Fruit fly (Drosophila melanogaster) whole organism, wandering third instar larva: ENCODE measurements around the gene CG5863.

ENCODE experiments used
- Abd-B ChIP-seq: fragments of >200 bp; optimal IDR thresholded peaks from 2 replicates; lab custom pipeline; 2017; ENCODE audit warnings: missing biosample characterization, missing genetic modification characterization
- CG32264 ChIP-seq: fragments of 200-800 bp; sonication (Bioruptor generic); optimal IDR thresholded peaks from 2 replicates; lab custom pipeline; 2016; ENCODE audit warnings: missing biosample characterization, missing genetic modification characterization
- CG9705 ChIP-seq: fragments of 200-800 bp; sonication (Bioruptor generic); optimal IDR thresholded peaks from 2 replicates; lab custom pipeline; 2018; ENCODE audit warnings: missing biosample characterization, mild to moderate bottlenecking, missing genetic modification characterization
- CrebA ChIP-seq: fragments of 200-800 bp; sonication (Bioruptor generic); optimal IDR thresholded peaks from 2 replicates; lab custom pipeline; 2016; ENCODE audit warnings: missing biosample characterization, mild to moderate bottlenecking, missing genetic modification characterization, borderline replicate concordance
- Dfd ChIP-seq: fragments of >200 bp; optimal IDR thresholded peaks from 2 replicates; lab custom pipeline; 2017; ENCODE audit warnings: missing biosample characterization, missing genetic modification characterization
- Dif ChIP-seq: fragments of 200-275, 200-300 bp; sonication (Bioruptor generic); optimal IDR thresholded peaks from 2 replicates; lab custom pipeline; 2018; ENCODE audit warnings: missing biosample characterization, missing genetic modification characterization; ENCODE audit not compliant: partially characterized antibody
- GATAd ChIP-seq: sonication (Bioruptor generic); optimal IDR thresholded peaks from 2 replicates; lab custom pipeline; 2016; ENCODE audit warnings: missing biosample characterization, missing genetic modification characterization
- HLH106 ChIP-seq: fragments of 200-800 bp; optimal IDR thresholded peaks from 3 replicates; lab custom pipeline; 2019; ENCODE audit warnings: missing biosample characterization, mild to moderate bottlenecking, missing genetic modification characterization, moderate library complexity
- Hr78 ChIP-seq: fragments of >200 bp; optimal IDR thresholded peaks from 2 replicates; lab custom pipeline; 2017; ENCODE audit warnings: missing biosample characterization, missing genetic modification characterization
- Hr83 ChIP-seq: fragments of 200-300 bp; sonication (Bioruptor generic); optimal IDR thresholded peaks from 2 replicates; lab custom pipeline; 2016; ENCODE audit warnings: missing biosample characterization, mild to moderate bottlenecking, missing genetic modification characterization, moderate library complexity; ENCODE audit not compliant: poor library complexity, severe bottlenecking
- Jra ChIP-seq: sonication (Bioruptor generic); optimal IDR thresholded peaks from 2 replicates; lab custom pipeline; 2016; ENCODE audit warnings: missing biosample characterization, missing genetic modification characterization
- Mio ChIP-seq: sonication (Bioruptor generic); optimal IDR thresholded peaks from 2 replicates; lab custom pipeline; 2016; ENCODE audit warnings: missing biosample characterization, missing genetic modification characterization
- Myc ChIP-seq: fragments of >200 bp; optimal IDR thresholded peaks from 2 replicates; lab custom pipeline; 2017
- N ChIP-seq: fragments of >200 bp; optimal IDR thresholded peaks from 2 replicates; lab custom pipeline; 2018; ENCODE audit warnings: missing biosample characterization, missing external identifiers, missing genetic modification characterization
- OdsH ChIP-seq: fragments of 200-800 bp; sonication (Bioruptor generic); optimal IDR thresholded peaks from 2 replicates; lab custom pipeline; 2016; ENCODE audit warnings: missing biosample characterization, mild to moderate bottlenecking, missing genetic modification characterization
- Rel ChIP-seq, 2 experiments: fragments of 200-800 bp; sonication (Bioruptor generic) in 1 of 2; optimal IDR thresholded peaks; 2 replicates in 1 of 2; 3 replicates in 1 of 2; lab custom pipeline; 2016 to 2019; ENCODE audit warnings: mild to moderate bottlenecking in 2 of 2, missing biosample characterization in 2 of 2, missing genetic modification characterization in 2 of 2, moderate library complexity in 1 of 2
- Sp1 ChIP-seq: fragments of 200-800 bp; sonication (Bioruptor generic); optimal IDR thresholded peaks from 3 replicates; lab custom pipeline; 2019; ENCODE audit warnings: missing biosample characterization, mild to moderate bottlenecking, missing genetic modification characterization, moderate library complexity
- Vsx2 ChIP-seq: fragments of 200-300, 225-300 bp; sonication (Bioruptor generic); optimal IDR thresholded peaks from 2 replicates; lab custom pipeline; 2018; ENCODE audit warnings: missing biosample characterization, missing genetic modification characterization; ENCODE audit not compliant: partially characterized antibody
- br ChIP-seq: fragments of 200-800 bp; sonication (Bioruptor generic); optimal IDR thresholded peaks from 2 replicates; lab custom pipeline; 2016; ENCODE audit warnings: missing biosample characterization, missing genetic modification characterization
- brk ChIP-seq: fragments of 200-800 bp; sonication (Bioruptor generic); optimal IDR thresholded peaks from 2 replicates; lab custom pipeline; 2016; ENCODE audit warnings: missing biosample characterization, mild to moderate bottlenecking, missing genetic modification characterization
- dl ChIP-seq, 2 experiments: fragments of 175-275, 200-275 bp in 1 of 2; fragments of 200-275 bp in 1 of 2; sonication (Bioruptor generic); optimal IDR thresholded peaks; lab custom pipeline; 2018; ENCODE audit warnings: mild to moderate bottlenecking in 2 of 2, missing biosample characterization in 2 of 2, missing genetic modification characterization in 2 of 2, moderate library complexity in 2 of 2; ENCODE audit not compliant: partially characterized antibody in 2 of 2, insufficient read depth in 1 of 2
- dmrt93B ChIP-seq: fragments of 200-800 bp; sonication (Bioruptor generic); optimal IDR thresholded peaks from 2 replicates; lab custom pipeline; 2018; ENCODE audit warnings: missing biosample characterization, mild to moderate bottlenecking, missing genetic modification characterization
- dsf ChIP-seq: sonication (Bioruptor generic); optimal IDR thresholded peaks from 2 replicates; lab custom pipeline; 2016; ENCODE audit warnings: missing biosample characterization, missing genetic modification characterization, borderline replicate concordance
- ey ChIP-seq: fragments of 200-800 bp; sonication (Bioruptor generic); optimal IDR thresholded peaks from 2 replicates; lab custom pipeline; 2016; ENCODE audit warnings: missing biosample characterization, missing genetic modification characterization
- foxo ChIP-seq, 2 experiments: fragments of 200-800 bp; sonication (Bioruptor generic); optimal IDR thresholded peaks; 2 replicates in 1 of 2; 3 replicates in 1 of 2; lab custom pipeline; 2016 to 2017; ENCODE audit warnings: missing biosample characterization in 2 of 2, missing genetic modification characterization in 2 of 2
- h ChIP-seq: fragments of 200-800 bp; sonication (Bioruptor generic); optimal IDR thresholded peaks from 3 replicates; lab custom pipeline; 2016; ENCODE audit warnings: missing biosample characterization, mild to moderate bottlenecking, missing genetic modification characterization
- jim ChIP-seq: fragments of 175-275, 200-325 bp; sonication (Bioruptor generic); optimal IDR thresholded peaks from 2 replicates; lab custom pipeline; 2016; ENCODE audit warnings: missing biosample characterization, mild to moderate bottlenecking, missing genetic modification characterization
- lola ChIP-seq: fragments of >200 bp; optimal IDR thresholded peaks from 2 replicates; lab custom pipeline; 2017; ENCODE audit warnings: missing biosample characterization, missing genetic modification characterization
- pan ChIP-seq: fragments of >200 bp; optimal IDR thresholded peaks from 2 replicates; lab custom pipeline; 2017
- psq ChIP-seq: fragments of 200-800 bp; sonication (Bioruptor generic); optimal IDR thresholded peaks from 3 replicates; lab custom pipeline; 2017; ENCODE audit warnings: missing biosample characterization, mild to moderate bottlenecking, missing genetic modification characterization, moderate library complexity
- sv ChIP-seq: fragments of 200-800 bp; sonication (Bioruptor generic); optimal IDR thresholded peaks from 3 replicates; lab custom pipeline; 2016; ENCODE audit warnings: missing biosample characterization, missing genetic modification characterization
- tai ChIP-seq: sonication (Bioruptor generic); optimal IDR thresholded peaks from 2 replicates; lab custom pipeline; 2016; ENCODE audit warnings: missing biosample characterization, missing genetic modification characterization
- usp ChIP-seq: fragments of >200 bp; optimal IDR thresholded peaks from 2 replicates; lab custom pipeline; 2017; ENCODE audit warnings: missing biosample characterization, missing genetic modification characterization
- woc ChIP-seq: sonication (Bioruptor generic); optimal IDR thresholded peaks from 2 replicates; lab custom pipeline; 2016; ENCODE audit warnings: missing biosample characterization, mild to moderate bottlenecking, missing genetic modification characterization

Gene CG5863

dm6 chr3R:17422102-17422501 lies 11.2 kb downstream of the CG5863 start, which contains the start of gene CG14332:
TSS of gene CG14332 (minus strand) at chr3R:17422202.
- no peak for TF ChIP-seq Rel (GFP tag; optimal IDR thresholded peaks at IDR 0.05; lab: Kevin White, UChicago)
- TF ChIP-seq Rel (tag; optimal IDR thresholded peaks at IDR 0.05; lab: Kevin White, UChicago), result no peak
- TF ChIP-seq CG9705 (GFP tag; lab: Kevin White, UChicago), result no peak
- TF ChIP-seq usp, result no peak
- TF ChIP-seq pan, result no peak
- no peak for TF ChIP-seq br (GFP tag; lab: Kevin White, UChicago)
- TF ChIP-seq sv (GFP tag; lab: Kevin White, UChicago), result no peak
- TF ChIP-seq Mio (GFP tag; lab: Kevin White, UChicago), result no peak
- TF ChIP-seq ey (GFP tag; lab: Kevin White, UChicago), result no peak
- no peak for TF ChIP-seq CG32264 (GFP tag; lab: Kevin White, UChicago)
- TF ChIP-seq dl (GFP tag; optimal IDR thresholded peaks at IDR 0.05; lab: Kevin White, UChicago; ENCODE audit: insufficient read depth in 1 of 2, partially characterized antibody in 2 of 2), result no peak
- no peak for TF ChIP-seq N (GFP tag; lab: Kevin White, UChicago)
- TF ChIP-seq OdsH (GFP tag; lab: Kevin White, UChicago), result no peak
- TF ChIP-seq HLH106 (tag; lab: Kevin White, UChicago), result no peak

dm6 chr3R:17425417-17425915 lies 14.6 kb downstream of the CG5863 start, which contains the start of gene cysu:
TSS of gene cysu (plus strand) at chr3R:17425768.
- TF ChIP-seq Dfd (GFP tag; lab: Kevin White, UChicago) (no peak), Dif (no peak), sv (GFP tag; lab: Kevin White, UChicago) (no peak), Myc (lab: Kevin White, UChicago) (no peak)
- TF ChIP-seq, all 38 proteins: peak for 0

- TF ChIP-seq h (no peak), Jra (GFP tag; lab: Kevin White, UChicago) (no peak), Mio (GFP tag; lab: Kevin White, UChicago) (no peak), Hr83 (GFP tag; lab: Kevin White, UChicago) (no peak), lola (GFP tag; lab: Kevin White, UChicago) (no peak)
Measured at dm6 chr3R:17426265-17426664, 15.4 kb downstream of the CG5863 start.

DNA sequence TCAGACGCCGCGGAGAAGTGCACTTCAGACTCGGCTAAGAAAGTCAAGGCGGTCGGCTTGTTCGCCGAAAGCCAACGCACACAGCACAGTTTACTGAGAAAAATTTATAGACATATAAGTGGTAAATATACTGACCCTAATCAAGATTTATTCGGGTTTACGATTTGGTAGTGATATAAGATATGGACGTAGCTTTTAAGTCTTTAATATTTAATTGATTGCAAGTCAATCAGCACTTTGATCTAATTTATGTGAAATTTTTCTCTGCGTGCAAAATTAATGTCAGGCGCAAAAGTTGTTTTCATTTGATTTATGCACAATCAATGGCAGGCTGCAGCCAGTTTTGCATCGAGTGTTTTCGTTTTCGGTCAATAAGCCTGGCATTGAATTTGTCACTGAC lies 19.6 kb downstream of the CG5863 start:
- TF ChIP-seq dmrt93B (no peak), brk (GFP tag; lab: Kevin White, UChicago) (no peak), woc (GFP tag; lab: Kevin White, UChicago) (no peak), lola (GFP tag; lab: Kevin White, UChicago) (no peak), GATAd (no peak), CG32264 (GFP tag; lab: Kevin White, UChicago) (no peak), jim (no peak), Vsx2 (no peak), Hr78 (GFP tag; lab: Kevin White, UChicago) (no peak)

dm6 chr3R:17433117-17433516 lies 22.2 kb downstream of the CG5863 start:
- TF ChIP-seq CG9705 (GFP tag; lab: Kevin White, UChicago) (no peak), psq (GFP tag; lab: Kevin White, UChicago) (no peak), br (GFP tag; lab: Kevin White, UChicago) (no peak), Abd-B (no peak), usp (no peak), OdsH (GFP tag; lab: Kevin White, UChicago) (no peak), jim (no peak), CrebA (GFP tag; lab: Kevin White, UChicago) (no peak)

dm6 chr3R:17434330-17434729 lies 23.4 kb downstream of the CG5863 start, which contains the start of gene CG44090:
TSS of gene CG44090 (minus strand) at chr3R:17434430.
- no peak for TF ChIP-seq Sp1 (GFP tag; lab: Kevin White, UChicago)
- TF ChIP-seq N (GFP tag; lab: Kevin White, UChicago), result no peak
- TF ChIP-seq psq (GFP tag; lab: Kevin White, UChicago), result no peak
- TF ChIP-seq dsf (GFP tag; lab: Kevin White, UChicago), result no peak
- TF ChIP-seq tai (GFP tag; lab: Kevin White, UChicago), result no peak
- TF ChIP-seq Myc (lab: Kevin White, UChicago), result no peak
- no peak for TF ChIP-seq h
- no peak for TF ChIP-seq foxo (GFP tag; optimal IDR thresholded peaks at IDR 0.05; lab: Kevin White, UChicago)
- no peak for TF ChIP-seq sv (GFP tag; lab: Kevin White, UChicago)
- no peak for TF ChIP-seq GATAd
- no peak for TF ChIP-seq OdsH (GFP tag; lab: Kevin White, UChicago)
